Worm (Caenorhabditis elegans) whole organism, L4/young adult: ENCODE measurements around the gene lim-8.

ENCODE experiments used
- W03F9.2 ChIP-seq: fragments of 150-350 bp; optimal IDR thresholded peaks from 2 replicates; lab custom pipeline; 2014; ENCODE audit warnings: missing biosample characterization, missing genetic modification characterization
- dao-5 ChIP-seq: sonication (generic microtip); optimal IDR thresholded peaks from 2 replicates; lab custom pipeline; 2016; ENCODE audit warnings: missing genotype, missing genetic modification characterization, moderate library complexity, missing compliant biosample characterization
- him-1 ChIP-seq: sonication (generic microtip); optimal IDR thresholded peaks from 2 replicates; lab custom pipeline; 2016; ENCODE audit warnings: missing genotype, missing genetic modification reagents, missing genetic modification characterization, missing compliant biosample characterization

- TF ChIP-seq dao-5 (tag; lab: Kevin White, UChicago), result no peak
- TF ChIP-seq W03F9.2 (tag; lab: Kevin White, UChicago), result no peak
- no peak for TF ChIP-seq him-1 (tag; lab: Kevin White, UChicago)
Observed at ce11 chrIII:6795326-6795725, 7.3 kb upstream of the lim-8 start, which contains the start of gene R05H11.1.
